Worm (Caenorhabditis elegans) whole organism, young adult: ENCODE measurements around the gene T04A8.7.

Experiments used
- F10E7.11 ChIP-seq: sonication (generic microtip); optimal IDR thresholded peaks from 2 replicates; lab custom pipeline; 2017; ENCODE audit warnings: mild to moderate bottlenecking, missing genetic modification characterization, moderate library complexity, missing compliant biosample characterization
- F49E8.2 ChIP-seq: sonication (generic microtip); optimal IDR thresholded peaks from 3 replicates; lab custom pipeline; 2017; ENCODE audit warnings: missing genetic modification characterization, mild to moderate bottlenecking, missing compliant biosample characterization, antibody characterized with exemption, moderate library complexity; ENCODE audit not compliant: insufficient read depth
- F57A8.1 ChIP-seq: fragments of 200-800 bp; sonication (Bioruptor generic); optimal IDR thresholded peaks from 2 replicates; lab custom pipeline; 2018; ENCODE audit warnings: mild to moderate bottlenecking, missing genetic modification characterization, moderate library complexity, missing compliant biosample characterization
- K11D2.4 ChIP-seq: fragments of 200-800 bp; sonication (Bioruptor generic); IDR thresholded peaks from 2 replicates; pipeline ENCODE4 v1.3.6; 2022; ENCODE audit warnings: missing genetic modification reagents, missing genetic modification characterization, missing compliant biosample characterization
- T07F8.4 ChIP-seq: sonication (generic microtip); optimal IDR thresholded peaks from 2 replicates; lab custom pipeline; 2016; ENCODE audit warnings: mild to moderate bottlenecking, missing genetic modification characterization, moderate library complexity, missing compliant biosample characterization
- T26A5.8 ChIP-seq: sonication (generic microtip); optimal IDR thresholded peaks from 2 replicates; lab custom pipeline; 2016; ENCODE audit warnings: missing genetic modification characterization, missing compliant biosample characterization
- Y53F4B.3 ChIP-seq: fragments of 200-800 bp; sonication (Bioruptor generic); IDR thresholded peaks from 2 replicates; pipeline ENCODE4 v1.3.6; 2022; ENCODE audit warnings: missing genetic modification reagents, missing genetic modification characterization, missing compliant biosample characterization
- Y56A3A.18 ChIP-seq: fragments of 200-800 bp; sonication (Bioruptor generic); IDR thresholded peaks from 2 replicates; pipeline ENCODE4 v1.3.6; 2022; ENCODE audit warnings: missing genetic modification reagents, missing genetic modification characterization, missing compliant biosample characterization
- akir-1 ChIP-seq: fragments of 200-800 bp; sonication (Bioruptor generic); optimal IDR thresholded peaks from 2 replicates; lab custom pipeline; 2018; ENCODE audit warnings: mild to moderate bottlenecking, missing genetic modification characterization, moderate library complexity, missing compliant biosample characterization
- aptf-3 ChIP-seq: fragments of 200-800 bp; sonication (Bioruptor generic); IDR thresholded peaks from 2 replicates; pipeline ENCODE4 v1.3.6; 2022; ENCODE audit warnings: missing genetic modification characterization, missing compliant biosample characterization
- attf-3 ChIP-seq: fragments of 200-800 bp; sonication (Bioruptor generic); conservative IDR thresholded peaks from 2 replicates; pipeline ENCODE4 v1.3.6; 2022; ENCODE audit warnings: missing genetic modification reagents, missing genetic modification characterization, missing compliant biosample characterization
- attf-6 ChIP-seq: fragments of 200-800 bp; sonication (Bioruptor generic); IDR thresholded peaks from 2 replicates; pipeline ENCODE4 v1.3.6; 2022; ENCODE audit warnings: missing genetic modification reagents, missing genetic modification characterization, missing compliant biosample characterization
- ccch-3 ChIP-seq: fragments of 200-800 bp; sonication (Bioruptor generic); optimal IDR thresholded peaks from 2 replicates; lab custom pipeline; 2018; ENCODE audit warnings: mild to moderate bottlenecking, missing genetic modification characterization, missing compliant biosample characterization
- ceh-100 ChIP-seq: fragments of 200-800 bp; sonication (Bioruptor generic); IDR thresholded peaks from 2 replicates; pipeline ENCODE4 v1.3.6; 2022; ENCODE audit warnings: missing genetic modification reagents, missing genetic modification characterization, missing compliant biosample characterization
- ceh-27 ChIP-seq: fragments of 200-800 bp; sonication (Bioruptor generic); optimal IDR thresholded peaks from 2 replicates; lab custom pipeline; 2018; ENCODE audit warnings: mild to moderate bottlenecking, missing genetic modification characterization, moderate library complexity, missing compliant biosample characterization
- ceh-91 ChIP-seq: fragments of 200-800 bp; sonication (Bioruptor generic); IDR thresholded peaks from 2 replicates; pipeline ENCODE4 v1.3.6; 2022; ENCODE audit warnings: missing genetic modification reagents, missing genetic modification characterization, missing compliant biosample characterization
- hmg-1.2 ChIP-seq: fragments of 200-800 bp; sonication (Bioruptor generic); IDR thresholded peaks from 2 replicates; pipeline ENCODE4 v1.3.6; 2022; ENCODE audit warnings: missing genetic modification reagents, missing genetic modification characterization, missing compliant biosample characterization
- lin-35 ChIP-seq, 3 experiments: fragments of 150-350 bp in 2 of 3; sonication (generic microtip) in 1 of 3; optimal IDR thresholded peaks; 2 replicates each; lab custom pipeline; 2014 to 2018; ENCODE audit warnings: missing biosample characterization in 3 of 3, missing genetic modification characterization in 3 of 3, missing genetic modification reagents in 3 of 3
- lin-40 ChIP-seq: sonication (generic microtip); optimal IDR thresholded peaks from 2 replicates; lab custom pipeline; 2016; ENCODE audit warnings: missing genetic modification characterization, mild to moderate bottlenecking, missing compliant biosample characterization, missing genotype, missing genetic modification reagents
- lin-54 ChIP-seq: fragments of 200-800 bp; sonication (Bioruptor generic); optimal IDR thresholded peaks from 2 replicates; lab custom pipeline; 2018; ENCODE audit warnings: mild to moderate bottlenecking, missing genetic modification characterization, missing compliant biosample characterization
- lsy-27 ChIP-seq: sonication (generic microtip); optimal IDR thresholded peaks from 2 replicates; lab custom pipeline; 2017; ENCODE audit warnings: missing genetic modification characterization, mild to moderate bottlenecking, missing compliant biosample characterization, antibody characterized with exemption, missing genotype, borderline replicate concordance; ENCODE audit not compliant: insufficient read depth
- madf-10 ChIP-seq: sonication (generic microtip); optimal IDR thresholded peaks from 2 replicates; lab custom pipeline; 2016; ENCODE audit warnings: mild to moderate bottlenecking, missing genetic modification characterization, missing compliant biosample characterization
- madf-3 ChIP-seq: fragments of 200-800 bp; sonication (Bioruptor generic); IDR thresholded peaks from 2 replicates; pipeline ENCODE4 v1.3.6; 2022; ENCODE audit warnings: missing genetic modification reagents, missing genetic modification characterization, missing compliant biosample characterization
- madf-6 ChIP-seq: fragments of 200-800 bp; sonication (Bioruptor generic); IDR thresholded peaks from 2 replicates; pipeline ENCODE4 v1.3.6; 2022; ENCODE audit warnings: missing genetic modification reagents, missing genetic modification characterization, missing compliant biosample characterization
- nfya-1 ChIP-seq: sonication (generic microtip); optimal IDR thresholded peaks from 2 replicates; lab custom pipeline; 2017; ENCODE audit warnings: antibody characterized with exemption, missing compliant biosample characterization, missing genetic modification characterization, borderline replicate concordance; ENCODE audit not compliant: insufficient read depth
- nhr-179 ChIP-seq: sonication (generic microtip); optimal IDR thresholded peaks from 2 replicates; lab custom pipeline; 2016; ENCODE audit warnings: mild to moderate bottlenecking, missing genetic modification characterization, missing compliant biosample characterization
- nhr-27 ChIP-seq: fragments of 200-800 bp; sonication (Bioruptor generic); optimal IDR thresholded peaks from 2 replicates; lab custom pipeline; 2018; ENCODE audit warnings: mild to moderate bottlenecking, missing genetic modification characterization, moderate library complexity, missing compliant biosample characterization
- nhr-80 ChIP-seq: sonication (generic microtip); optimal IDR thresholded peaks from 2 replicates; lab custom pipeline; 2016; ENCODE audit warnings: missing genetic modification characterization, missing compliant biosample characterization
- pbrm-1 ChIP-seq: fragments of 200-800 bp; sonication (Bioruptor generic); IDR thresholded peaks from 2 replicates; pipeline ENCODE4 v1.3.6; 2022; ENCODE audit warnings: missing genetic modification reagents, missing genetic modification characterization, missing compliant biosample characterization
- repo-1 ChIP-seq: sonication (generic microtip); optimal IDR thresholded peaks from 2 replicates; lab custom pipeline; 2017; ENCODE audit warnings: mild to moderate bottlenecking, missing genetic modification characterization, missing compliant biosample characterization
- sea-2 ChIP-seq: fragments of 200-800 bp; sonication (Bioruptor generic); IDR thresholded peaks from 2 replicates; pipeline ENCODE4 v1.3.6; 2022; ENCODE audit warnings: missing genetic modification characterization, missing compliant biosample characterization
- tlf-1 ChIP-seq: fragments of 200-800 bp; sonication (Bioruptor generic); optimal IDR thresholded peaks from 2 replicates; lab custom pipeline; 2018; ENCODE audit warnings: mild to moderate bottlenecking, missing genetic modification characterization, missing compliant biosample characterization
- xnd-1 ChIP-seq: sonication (generic microtip); optimal IDR thresholded peaks from 2 replicates; lab custom pipeline; 2016; ENCODE audit warnings: missing genotype, missing genetic modification reagents, missing genetic modification characterization, missing compliant biosample characterization
- zim-3 ChIP-seq: sonication (generic microtip); optimal IDR thresholded peaks from 2 replicates; lab custom pipeline; 2017; ENCODE audit warnings: mild to moderate bottlenecking, missing genetic modification characterization, moderate library complexity, missing compliant biosample characterization
- ztf-18 ChIP-seq: sonication (generic microtip); optimal IDR thresholded peaks from 2 replicates; lab custom pipeline; 2016; ENCODE audit warnings: missing genotype, mild to moderate bottlenecking, missing genetic modification characterization, missing compliant biosample characterization
- ztf-25 ChIP-seq: fragments of 200-800 bp; sonication (Bioruptor generic); IDR thresholded peaks from 2 replicates; pipeline ENCODE4 v1.3.6; 2022; ENCODE audit warnings: missing genetic modification reagents, missing genetic modification characterization, missing compliant biosample characterization
- ztf-26 ChIP-seq: sonication (generic microtip); optimal IDR thresholded peaks from 2 replicates; lab custom pipeline; 2017; ENCODE audit warnings: missing genetic modification characterization, missing compliant biosample characterization
- ztf-3 ChIP-seq: fragments of 200-800 bp; sonication (Bioruptor generic); optimal IDR thresholded peaks from 2 replicates; lab custom pipeline; 2018; ENCODE audit warnings: mild to moderate bottlenecking, missing genetic modification characterization, missing compliant biosample characterization

Gene T04A8.7

ce11 chrIII:4677466-4677865 is 17.7 kb upstream of the T04A8.7 start, which contains the start of gene srg-10:
Gene srg-10 (plus strand): TSS chrIII:4677766.
- TF ChIP-seq repo-1 (tag; lab: Kevin White, UChicago): no peak
- no peak for TF ChIP-seq attf-6 (GFP tag; lab: Robert Waterston, UW)
- no peak for TF ChIP-seq ztf-3
- TF ChIP-seq ztf-25 (GFP tag; lab: Robert Waterston, UW): no peak

DNA sequence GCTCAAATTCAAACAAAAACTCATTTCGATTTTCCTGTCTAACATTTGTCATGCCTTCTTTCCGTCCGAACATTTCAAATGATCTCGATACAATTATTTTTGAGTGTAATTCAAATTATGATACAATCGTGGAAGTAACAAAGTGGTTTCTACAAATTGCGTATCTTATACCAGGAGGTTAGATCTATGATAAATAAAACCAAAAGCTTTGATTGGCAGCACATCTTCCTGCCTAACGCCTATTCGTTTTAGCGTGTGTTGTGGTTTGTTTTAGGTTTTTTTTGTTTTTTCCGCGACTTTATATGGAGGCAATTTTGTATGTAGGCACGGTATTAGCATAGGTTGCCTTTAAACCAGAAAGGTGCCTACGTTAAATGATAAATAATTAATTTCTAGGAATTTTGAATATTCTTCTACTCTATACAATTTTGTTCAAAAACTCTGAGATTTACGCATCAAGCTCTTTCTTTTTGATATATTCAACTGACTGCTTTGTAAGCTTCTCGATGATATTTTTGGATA is 15.1 kb upstream of the T04A8.7 start, which contains the start of gene srg-11:
TSS of gene srg-11 (plus strand) at position 51 of the 522 bp plus-strand sequence.
- TF ChIP-seq attf-3 (GFP tag; lab: Robert Waterston, UW) (no peak), aptf-3 (GFP tag; lab: Robert Waterston, UW) (no peak), ceh-100 (GFP tag; lab: Robert Waterston, UW) (no peak), T07F8.4 (tag; lab: Kevin White, UChicago) (no peak)
- TF ChIP-seq, all 124 proteins: peak for 0

DNA sequence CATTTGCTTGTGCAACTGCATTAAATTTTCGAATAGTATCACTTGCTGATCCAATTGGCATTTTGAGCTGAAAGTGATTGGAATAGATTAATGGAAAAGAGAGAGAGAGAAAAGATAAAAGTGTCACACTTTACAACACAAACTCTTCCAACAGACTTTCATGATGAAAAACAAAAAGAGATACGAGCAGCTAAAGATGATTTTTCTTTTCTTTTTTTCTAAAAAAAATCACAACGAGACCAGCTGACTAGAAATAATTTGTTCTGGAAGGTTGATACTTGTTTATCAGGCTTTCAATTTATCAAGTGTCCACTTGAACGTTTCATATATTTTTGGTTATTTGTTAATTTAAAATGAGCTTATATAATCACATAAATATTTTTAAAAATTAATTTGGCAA is 8.0 kb upstream of the T04A8.7 start:
- TF ChIP-seq sea-2 (GFP tag; lab: Robert Waterston, UW): no peak
- no peak for TF ChIP-seq ceh-27 (GFP tag; lab: Kevin White, UChicago)
- TF ChIP-seq ccch-3 (GFP tag; lab: Kevin White, UChicago): no peak
- TF ChIP-seq F57A8.1 (GFP tag; lab: Kevin White, UChicago): no peak
- TF ChIP-seq ztf-26 (tag; lab: Kevin White, UChicago): no peak

DNA sequence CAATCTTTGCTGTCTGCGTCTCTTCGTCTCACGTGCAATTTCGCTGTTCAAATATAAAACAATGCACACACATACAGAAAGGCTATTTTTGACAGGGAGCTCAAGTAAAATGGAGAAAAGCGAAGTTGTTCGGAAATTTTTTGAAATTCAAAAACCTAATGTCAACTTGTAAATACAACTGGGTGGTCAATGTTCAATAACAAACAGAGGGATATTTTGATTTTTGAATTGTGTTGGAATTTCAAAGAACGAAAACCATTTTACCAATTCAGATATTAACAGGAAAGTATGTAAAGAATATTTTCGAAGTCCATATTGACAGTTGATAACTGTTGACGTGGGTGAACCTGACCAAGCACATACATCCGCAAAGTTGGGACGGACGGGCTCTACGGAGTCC is 6.8 kb upstream of the T04A8.7 start, which contains the start of gene tag-243:
TSS of gene tag-243 (minus strand) at position 101 of the 400 bp plus-strand sequence.
- TF ChIP-seq tlf-1 (GFP tag; lab: Kevin White, UChicago): no peak
- peak; percentile 64 for TF ChIP-seq hmg-1.2 (GFP tag; lab: Robert Waterston, UW)

DNA sequence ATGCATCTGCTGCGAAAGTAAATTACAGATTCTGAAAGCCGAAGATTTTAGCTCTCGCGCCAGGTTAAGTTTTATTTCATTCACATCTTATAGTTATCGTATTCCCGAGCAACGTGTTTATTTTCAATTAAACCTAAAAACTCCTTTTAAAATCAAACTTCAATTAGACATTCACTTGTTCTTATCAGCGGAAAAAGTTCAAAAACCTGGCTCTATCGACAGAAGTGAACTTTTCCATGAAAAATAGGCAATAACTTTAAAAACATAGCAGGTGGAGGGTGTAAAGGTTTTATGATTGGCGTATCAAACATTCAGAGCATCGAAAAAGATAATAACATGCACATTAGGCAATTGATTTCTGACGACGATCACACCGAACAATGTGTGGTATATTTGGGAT is 6.2 kb upstream of the T04A8.7 start, which contains the start of gene ppat-1:
TSS of gene ppat-1 (plus strand) at position 316 of the 400 bp plus-strand sequence.
- TF ChIP-seq T26A5.8 (tag; lab: Kevin White, UChicago) (no peak), Y56A3A.18 (GFP tag; lab: Robert Waterston, UW) (no peak), F10E7.11 (tag; lab: Kevin White, UChicago) (no peak), hmg-1.2 (GFP tag; lab: Robert Waterston, UW) (no peak), xnd-1 (tag; lab: Kevin White, UChicago) (no peak), nhr-80 (tag; lab: Kevin White, UChicago) (peak; percentile 51)

DNA sequence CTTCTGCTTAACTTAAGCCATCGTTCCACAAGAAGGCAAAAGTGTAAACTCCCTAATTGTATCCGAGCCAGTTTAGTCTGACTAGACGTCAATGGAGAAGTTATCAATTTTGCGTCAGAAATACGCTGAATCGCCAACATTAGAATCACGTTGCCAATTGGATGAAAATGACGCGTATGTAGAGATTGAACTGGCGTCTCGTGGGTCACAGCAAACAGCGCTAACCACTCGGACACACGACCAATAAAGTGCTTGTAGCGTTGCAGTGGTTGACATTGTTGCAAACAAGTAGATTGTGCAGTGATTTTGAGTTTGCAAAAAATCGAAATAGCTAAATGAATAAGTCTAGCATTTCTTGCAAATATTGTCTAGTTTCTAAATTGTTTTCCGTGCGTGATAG is 5.6 kb upstream of the T04A8.7 start:
- TF ChIP-seq nhr-80 (tag; lab: Kevin White, UChicago) (peak; percentile 70), Y53F4B.3 (GFP tag; lab: Robert Waterston, UW) (peak; percentile 74; the same call in 1 of the 2 replicates), lin-40 (tag; lab: Kevin White, UChicago) (no peak), aptf-3 (GFP tag; lab: Robert Waterston, UW) (peak; percentile 90), madf-10 (tag; lab: Kevin White, UChicago) (peak; percentile 74), attf-6 (GFP tag; lab: Robert Waterston, UW) (peak; percentile 72; the same call in 1 of the 2 replicates), pbrm-1 (GFP tag; lab: Robert Waterston, UW) (peak; percentile 66), lsy-27 (tag; lab: Kevin White, UChicago) (peak; percentile 70), ceh-27 (GFP tag; lab: Kevin White, UChicago) (peak; percentile 88), madf-3 (GFP tag; lab: Robert Waterston, UW) (no peak), lin-35 (GFP tag; optimal IDR thresholded peaks at IDR 0.05; lab: Kevin White, UChicago) (peak in 1 of 3 experiments; percentile 75), nhr-179 (no peak), lin-54 (peak; percentile 77), F49E8.2 (tag; lab: Kevin White, UChicago) (peak; percentile 90), ceh-91 (GFP tag; lab: Robert Waterston, UW) (0 out of 2 replicates have a peak, but pooled peaks have one; percentile 26), K11D2.4 (GFP tag; lab: Robert Waterston, UW) (peak; percentile 65; the same call in 1 of the 2 replicates), ztf-18 (tag; lab: Kevin White, UChicago) (peak; percentile 89), akir-1 (GFP tag; lab: Kevin White, UChicago) (peak; percentile 44), madf-6 (GFP tag; lab: Robert Waterston, UW) (peak; percentile 74; the same call in 1 of the 2 replicates), nhr-27 (tag; lab: Kevin White, UChicago) (no peak), zim-3 (tag; lab: Kevin White, UChicago) (peak; percentile 94), nfya-1 (no peak)
